Fruit fly (Drosophila melanogaster): ENCODE measurements around the gene mRpS26.

dm6 chr3L:18079123-18079522, 27.3 kb upstream of the mRpS26 start:
- TF ChIP-seq psq (optimal IDR thresholded peaks at IDR 0.05) (no peak), pan (optimal IDR thresholded peaks at IDR 0.05) (no peak)

Measured in whole organism.